Worm (Caenorhabditis elegans) whole organism, L1 larva: ENCODE results near the gene skr-6.

ENCODE experiments used
- C04F5.9 ChIP-seq: sonication (generic microtip); optimal IDR thresholded peaks from 2 replicates; lab custom pipeline; 2016; ENCODE audit warnings: missing genetic modification characterization, missing compliant biosample characterization
- C16A3.4 ChIP-seq: fragments of 150-350 bp; optimal IDR thresholded peaks from 2 replicates; lab custom pipeline; 2014; ENCODE audit warnings: missing biosample characterization, missing genetic modification characterization
- C34B4.2 ChIP-seq: sonication (generic microtip); optimal IDR thresholded peaks from 2 replicates; lab custom pipeline; 2017; ENCODE audit warnings: mild to moderate bottlenecking, missing genetic modification characterization, missing compliant biosample characterization
- F16B12.6 ChIP-seq: fragments of 150-350 bp; optimal IDR thresholded peaks from 2 replicates; lab custom pipeline; 2014; ENCODE audit warnings: missing biosample characterization, missing genetic modification characterization
- Y116A8C.19 ChIP-seq: sonication (generic microtip); optimal IDR thresholded peaks from 2 replicates; lab custom pipeline; 2016; ENCODE audit warnings: missing compliant biosample characterization, missing genetic modification characterization, borderline replicate concordance
- aha-1 ChIP-seq: fragments of 150-350 bp; optimal IDR thresholded peaks from 2 replicates; lab custom pipeline; 2014; ENCODE audit warnings: missing biosample characterization, missing genetic modification characterization
- ama-1 ChIP-seq: fragments of 150-350 bp; optimal IDR thresholded peaks from 2 replicates; lab custom pipeline; 2014
- ceh-63 ChIP-seq: fragments of 200-800 bp; sonication (Bioruptor generic); optimal IDR thresholded peaks from 2 replicates; lab custom pipeline; 2018; ENCODE audit warnings: mild to moderate bottlenecking, missing genetic modification characterization, missing compliant biosample characterization
- ceh-88 ChIP-seq: fragments of 200-800 bp; sonication (Bioruptor generic); IDR thresholded peaks from 2 replicates; pipeline ENCODE4 v1.3.6; 2022; ENCODE audit warnings: missing genetic modification characterization, missing compliant biosample characterization
- efl-1 ChIP-seq, 4 experiments: fragments of 150-350 bp; optimal IDR thresholded peaks in 3 of 4; peaks in 1 of 4; 1 replicate in 1 of 4; 2 replicates in 3 of 4; lab custom pipeline; 2014; ENCODE audit warnings: missing biosample characterization in 2 of 4, missing genetic modification characterization in 2 of 4, missing genetic modification reagents in 2 of 4
- efl-3 ChIP-seq: fragments of 200-800 bp; sonication (Bioruptor generic); optimal IDR thresholded peaks from 2 replicates; lab custom pipeline; 2018; ENCODE audit warnings: mild to moderate bottlenecking, missing genetic modification characterization, missing compliant biosample characterization
- elt-2 ChIP-seq: sonication (generic microtip); optimal IDR thresholded peaks from 2 replicates; lab custom pipeline; 2016; ENCODE audit warnings: missing genetic modification characterization, mild to moderate bottlenecking, inconsistent platforms, missing compliant biosample characterization, missing genetic modification reagents
- fkh-10 ChIP-seq: sonication (generic microtip); optimal IDR thresholded peaks from 2 replicates; lab custom pipeline; 2017; ENCODE audit warnings: missing biosample characterization, missing genetic modification reagents, missing genetic modification characterization
- fkh-8 ChIP-seq: sonication (generic microtip); optimal IDR thresholded peaks from 2 replicates; lab custom pipeline; 2016; ENCODE audit warnings: mild to moderate bottlenecking, missing genetic modification characterization, missing compliant biosample characterization
- fos-1 ChIP-seq: fragments of 150-350 bp; optimal IDR thresholded peaks from 2 replicates; lab custom pipeline; 2014; ENCODE audit warnings: missing biosample characterization, missing genetic modification characterization
- hlh-17 ChIP-seq: fragments of 200-800 bp; sonication (Bioruptor generic); optimal IDR thresholded peaks from 2 replicates; lab custom pipeline; 2018; ENCODE audit warnings: missing genetic modification characterization, mild to moderate bottlenecking, missing compliant biosample characterization, moderate library complexity, borderline replicate concordance
- hlh-4 ChIP-seq: sonication (generic microtip); optimal IDR thresholded peaks from 2 replicates; lab custom pipeline; 2016; ENCODE audit warnings: mild to moderate bottlenecking, missing genetic modification characterization, missing compliant biosample characterization
- hpl-2 ChIP-seq: fragments of 150-350 bp; optimal IDR thresholded peaks from 2 replicates; lab custom pipeline; 2014; ENCODE audit warnings: missing biosample characterization, missing genetic modification reagents, missing genetic modification characterization
- irx-1 ChIP-seq: sonication (generic microtip); optimal IDR thresholded peaks from 2 replicates; lab custom pipeline; 2016; ENCODE audit warnings: missing genetic modification characterization, missing compliant biosample characterization
- jun-1 ChIP-seq: fragments of 150-350 bp; optimal IDR thresholded peaks from 2 replicates; lab custom pipeline; 2014; ENCODE audit warnings: missing biosample characterization, missing genetic modification reagents, missing genetic modification characterization
- lin-13 ChIP-seq: fragments of 150-350 bp; optimal IDR thresholded peaks from 2 replicates; lab custom pipeline; 2014; ENCODE audit warnings: missing biosample characterization, missing genetic modification reagents, missing genetic modification characterization
- lsy-2 ChIP-seq, 2 experiments: fragments of 150-350 bp; optimal IDR thresholded peaks; 2 replicates each; lab custom pipeline; 2014; ENCODE audit warnings: missing biosample characterization in 2 of 2, missing genetic modification characterization in 2 of 2
- mef-2 ChIP-seq: fragments of 150-350 bp; optimal IDR thresholded peaks from 2 replicates; lab custom pipeline; 2014; ENCODE audit warnings: missing biosample characterization, missing genetic modification characterization
- nhr-12 ChIP-seq: sonication (generic microtip); optimal IDR thresholded peaks from 2 replicates; lab custom pipeline; 2017; ENCODE audit warnings: missing biosample characterization, missing genetic modification characterization
- nhr-20 ChIP-seq: sonication (generic microtip); optimal IDR thresholded peaks from 2 replicates; lab custom pipeline; 2016; ENCODE audit warnings: mild to moderate bottlenecking, missing genetic modification characterization, missing compliant biosample characterization
- nhr-84 ChIP-seq: sonication (generic microtip); optimal IDR thresholded peaks from 2 replicates; lab custom pipeline; 2017; ENCODE audit warnings: missing biosample characterization, missing genetic modification characterization
- pag-3 ChIP-seq: sonication (generic microtip); optimal IDR thresholded peaks from 2 replicates; lab custom pipeline; 2017; ENCODE audit warnings: missing genetic modification characterization, mild to moderate bottlenecking, missing compliant biosample characterization, antibody characterized with exemption, borderline replicate concordance; ENCODE audit not compliant: insufficient read depth
- pqm-1 ChIP-seq: sonication (generic microtip); optimal IDR thresholded peaks from 3 replicates; lab custom pipeline; 2017; ENCODE audit warnings: missing biosample characterization, missing genetic modification characterization
- rnt-1 ChIP-seq: sonication (generic microtip); optimal IDR thresholded peaks from 2 replicates; lab custom pipeline; 2016; ENCODE audit warnings: mild to moderate bottlenecking, missing genetic modification characterization, moderate library complexity, missing compliant biosample characterization
- skn-1 ChIP-seq: fragments of 150-350 bp; optimal IDR thresholded peaks from 2 replicates; lab custom pipeline; 2014; ENCODE audit warnings: missing biosample characterization, missing genetic modification characterization
- snpc-4 ChIP-seq: fragments of 150-350 bp; optimal IDR thresholded peaks from 2 replicates; lab custom pipeline; 2014; ENCODE audit warnings: missing biosample characterization, missing genetic modification characterization
- sox-4 ChIP-seq: sonication (generic microtip); optimal IDR thresholded peaks from 2 replicates; lab custom pipeline; 2016; ENCODE audit warnings: missing genetic modification characterization, missing compliant biosample characterization
- tbx-2 ChIP-seq: sonication (generic microtip); optimal IDR thresholded peaks from 2 replicates; lab custom pipeline; 2016; ENCODE audit warnings: missing genetic modification characterization, missing compliant biosample characterization
- unc-130 ChIP-seq: fragments of 150-350 bp; optimal IDR thresholded peaks from 2 replicates; lab custom pipeline; 2017; ENCODE audit warnings: missing biosample characterization, missing genetic modification characterization, inconsistent platforms
- unc-30 ChIP-seq: sonication (generic microtip); optimal IDR thresholded peaks from 2 replicates; lab custom pipeline; 2017; ENCODE audit warnings: missing biosample characterization, missing genetic modification characterization
- unc-86 ChIP-seq: sonication (generic microtip); optimal IDR thresholded peaks from 2 replicates; lab custom pipeline; 2016; ENCODE audit warnings: missing genetic modification characterization, missing compliant biosample characterization
- unc-98 ChIP-seq: fragments of 200-800 bp; sonication (Bioruptor generic); IDR thresholded peaks from 2 replicates; pipeline ENCODE4 v1.3.6; 2022; ENCODE audit warnings: missing genetic modification characterization, missing compliant biosample characterization
- xbp-1 ChIP-seq: sonication (generic microtip); optimal IDR thresholded peaks from 2 replicates; lab custom pipeline; 2016; ENCODE audit warnings: missing genetic modification characterization, missing compliant biosample characterization

Gene skr-6

DNA sequence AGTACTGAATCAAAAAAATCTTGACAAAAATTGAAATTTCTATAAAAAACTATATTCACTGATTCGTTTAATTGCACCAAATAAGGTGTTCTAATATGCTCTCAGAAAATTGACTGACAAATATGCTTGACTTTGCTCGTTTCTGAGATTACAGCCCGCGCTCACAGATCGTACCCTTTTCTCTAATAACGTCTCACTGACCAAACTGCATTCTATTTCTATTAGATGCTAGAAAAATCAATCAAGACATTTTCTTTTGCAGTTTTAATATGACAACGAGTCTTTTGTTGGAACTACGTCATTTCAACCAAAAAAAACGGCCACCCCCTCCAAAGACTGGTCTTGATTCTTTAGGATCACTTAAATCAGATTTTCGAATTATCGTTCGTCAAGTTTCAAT is 12.8 kb upstream of the skr-6 start, which contains the start of gene clec-247:
TSS of gene clec-247 (plus strand) at position 301 of the 400 bp plus-strand sequence.
- TF ChIP-seq Y116A8C.19 (tag; lab: Kevin White, UChicago), result no peak
- TF ChIP-seq C34B4.2 (tag; lab: Kevin White, UChicago), result no peak
- TF ChIP-seq lsy-2 (tag; optimal IDR thresholded peaks at IDR 0.05; lab: Kevin White, UChicago), result no peak
- TF ChIP-seq C16A3.4 (tag; lab: Kevin White, UChicago), result no peak
- no peak for TF ChIP-seq tbx-2 (tag; lab: Kevin White, UChicago)

DNA sequence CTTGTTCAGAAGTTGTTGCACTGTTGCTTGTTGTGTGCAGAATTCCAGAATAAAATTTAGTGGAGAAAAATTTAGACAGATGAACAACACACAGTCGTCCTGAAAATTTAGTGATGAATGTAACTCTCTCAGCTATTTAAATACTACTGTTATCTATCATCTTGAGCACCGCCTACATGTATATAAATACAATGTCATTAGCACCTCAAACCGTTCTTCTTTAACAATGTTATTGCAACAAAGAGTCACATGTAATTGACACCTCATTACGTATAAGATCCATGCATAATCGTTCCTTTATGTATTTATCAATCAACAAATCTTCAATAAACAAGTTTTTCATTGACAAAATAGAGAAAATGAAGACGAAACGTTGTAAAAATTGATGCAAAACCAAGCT is 11.0 kb upstream of the skr-6 start, which contains the start of gene Y51A2A.16:
TSS of gene Y51A2A.16 (minus strand) at position 101 of the 400 bp plus-strand sequence.
- no peak for TF ChIP-seq hlh-4 (tag; lab: Kevin White, UChicago)
- no peak for TF ChIP-seq unc-30 (tag; lab: Kevin White, UChicago)
- no peak for TF ChIP-seq hlh-17 (GFP tag; lab: Kevin White, UChicago)
- TF ChIP-seq C04F5.9 (tag; lab: Kevin White, UChicago), result no peak
- no peak for TF ChIP-seq snpc-4 (tag; lab: Kevin White, UChicago)
- no peak for TF ChIP-seq lin-13
- TF ChIP-seq skn-1, result no peak
- TF ChIP-seq hpl-2 (GFP tag; lab: Kevin White, UChicago), result no peak
- TF ChIP-seq rnt-1, result no peak
- no peak for TF ChIP-seq fos-1 (tag; lab: Kevin White, UChicago)
- TF ChIP-seq nhr-20 (tag; lab: Kevin White, UChicago), result no peak
- no peak for TF ChIP-seq unc-130 (tag; lab: Kevin White, UChicago)
- no peak for TF ChIP-seq efl-3 (GFP tag; lab: Kevin White, UChicago)
- no peak for TF ChIP-seq ama-1 (lab: Kevin White, UChicago)
- TF ChIP-seq aha-1 (tag; lab: Kevin White, UChicago), result no peak
- TF ChIP-seq nhr-12 (tag; lab: Kevin White, UChicago), result no peak
- TF ChIP-seq mef-2 (tag; lab: Kevin White, UChicago), result no peak
- TF ChIP-seq unc-86 (tag; lab: Kevin White, UChicago), result no peak
- no peak for TF ChIP-seq nhr-84 (tag; lab: Kevin White, UChicago)
- TF ChIP-seq elt-2 (tag; lab: Kevin White, UChicago), result no peak

DNA sequence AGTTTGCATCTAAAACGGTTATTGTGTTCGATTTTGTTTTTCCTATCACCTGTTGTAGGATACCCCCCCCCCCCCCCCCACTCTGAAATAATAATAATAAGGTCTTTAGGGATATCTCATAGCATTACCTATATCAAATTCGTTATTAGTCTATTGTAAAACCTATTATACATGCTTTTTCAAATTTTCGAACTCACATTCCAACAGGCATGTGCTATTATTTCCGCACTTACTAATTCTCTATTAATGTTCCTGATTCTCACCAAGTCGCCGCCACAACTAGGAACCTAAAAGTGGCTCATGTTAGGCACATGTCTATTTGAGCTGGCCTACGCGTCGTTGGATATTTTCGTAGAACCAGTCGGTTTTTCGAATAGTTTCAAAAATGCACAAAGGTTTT is 618 bp upstream of the skr-6 start, which contains the start of gene Y37H2C.4:
TSS of gene Y37H2C.4 (plus strand) at position 301 of the 400 bp plus-strand sequence.
- TF ChIP-seq mef-2 (tag; lab: Kevin White, UChicago), result no peak
- TF ChIP-seq F16B12.6 (tag; lab: Kevin White, UChicago), result no peak
- no peak for TF ChIP-seq ceh-63
- TF ChIP-seq ama-1 (lab: Kevin White, UChicago), result no peak
- no peak for TF ChIP-seq efl-1 (optimal IDR thresholded peaks at IDR 0.05; lab: Kevin White, UChicago)
- no peak for TF ChIP-seq efl-1 (GFP tag; optimal IDR thresholded peaks at IDR 0.05 in 1 of 2; lab: Kevin White, UChicago)
- TF ChIP-seq pqm-1, result no peak
- TF ChIP-seq Y116A8C.19 (tag; lab: Kevin White, UChicago), result no peak

DNA sequence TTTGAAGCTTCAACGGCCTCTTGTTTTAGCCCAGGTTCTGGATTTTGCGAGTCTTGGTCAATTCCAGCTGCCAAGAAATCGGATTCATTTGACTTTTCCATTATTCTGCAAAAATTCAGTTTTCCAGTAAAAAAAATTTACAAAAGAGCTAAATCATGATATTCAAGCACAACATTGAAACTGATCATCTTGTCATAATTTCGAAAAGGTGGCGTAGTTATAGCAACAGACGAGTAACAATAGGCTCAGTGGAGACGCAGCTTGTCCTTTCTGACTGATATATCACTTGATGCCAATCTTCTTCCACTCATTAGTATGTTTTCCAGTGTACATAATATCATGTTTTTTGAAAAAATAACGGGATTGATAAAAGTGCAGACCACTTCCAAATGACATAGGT is 1.0 kb downstream of the skr-6 start, which contains the start of gene fbxa-213:
TSS of gene fbxa-213 (minus strand) at position 101 of the 400 bp plus-strand sequence.
- TF ChIP-seq pag-3 (tag; lab: Kevin White, UChicago) (no peak), lsy-2 (tag; optimal IDR thresholded peaks at IDR 0.05; lab: Kevin White, UChicago) (no peak), unc-98 (GFP tag; lab: Robert Waterston, UW) (no peak), irx-1 (no peak), ceh-88 (GFP tag; lab: Robert Waterston, UW) (no peak), jun-1 (tag; lab: Kevin White, UChicago) (no peak), nhr-84 (tag; lab: Kevin White, UChicago) (no peak), sox-4 (no peak), fkh-8 (tag; lab: Kevin White, UChicago) (no peak), xbp-1 (no peak), efl-3 (GFP tag; lab: Kevin White, UChicago) (no peak), nhr-12 (tag; lab: Kevin White, UChicago) (no peak), fkh-10 (GFP tag; lab: Kevin White, UChicago) (no peak), Y116A8C.19 (tag; lab: Kevin White, UChicago) (no peak), tbx-2 (tag; lab: Kevin White, UChicago) (no peak)
- TF ChIP-seq, all 84 proteins: peak for 0
